Worm (Caenorhabditis elegans) whole organism, L1 larva: Measurements from ENCODE around the gene R05D3.3.

ENCODE experiments used
- C34B4.2 ChIP-seq: sonication (generic microtip); optimal IDR thresholded peaks from 2 replicates; lab custom pipeline; 2017; ENCODE audit warnings: mild to moderate bottlenecking, missing genetic modification characterization, missing compliant biosample characterization
- F16B12.6 ChIP-seq: fragments of 150-350 bp; optimal IDR thresholded peaks from 2 replicates; lab custom pipeline; 2014; ENCODE audit warnings: missing biosample characterization, missing genetic modification characterization
- Y116A8C.19 ChIP-seq: sonication (generic microtip); optimal IDR thresholded peaks from 2 replicates; lab custom pipeline; 2016; ENCODE audit warnings: missing compliant biosample characterization, missing genetic modification characterization, borderline replicate concordance
- alr-1 ChIP-seq: fragments of 200-800 bp; sonication (Bioruptor generic); optimal IDR thresholded peaks from 2 replicates; lab custom pipeline; 2018; ENCODE audit warnings: borderline replicate concordance, mild to moderate bottlenecking, missing genetic modification characterization, missing compliant biosample characterization
- aly-2 ChIP-seq: fragments of 150-350 bp; optimal IDR thresholded peaks from 2 replicates; lab custom pipeline; 2014; ENCODE audit warnings: missing biosample characterization, missing genetic modification characterization
- blmp-1 ChIP-seq: fragments of 150-350 bp; optimal IDR thresholded peaks from 2 replicates; lab custom pipeline; 2014; ENCODE audit warnings: missing biosample characterization, missing genetic modification characterization
- ceh-63 ChIP-seq: fragments of 200-800 bp; sonication (Bioruptor generic); optimal IDR thresholded peaks from 2 replicates; lab custom pipeline; 2018; ENCODE audit warnings: mild to moderate bottlenecking, missing genetic modification characterization, missing compliant biosample characterization
- ceh-8 ChIP-seq: fragments of 200-800 bp; sonication (Bioruptor generic); optimal IDR thresholded peaks from 2 replicates; lab custom pipeline; 2018; ENCODE audit warnings: mild to moderate bottlenecking, missing genetic modification characterization, moderate library complexity, missing compliant biosample characterization
- ceh-82 ChIP-seq, 3 experiments: fragments of 150-350 bp in 1 of 3; sonication (generic microtip) in 2 of 3; optimal IDR thresholded peaks; 2 replicates each; lab custom pipeline; 2014 to 2017; ENCODE audit warnings: missing biosample characterization in 3 of 3, missing genetic modification characterization in 3 of 3
- ces-1 ChIP-seq: fragments of 150-350 bp; optimal IDR thresholded peaks from 2 replicates; lab custom pipeline; 2014; ENCODE audit warnings: missing biosample characterization, missing genetic modification reagents, missing genetic modification characterization
- efl-1 ChIP-seq, 4 experiments: fragments of 150-350 bp; optimal IDR thresholded peaks in 3 of 4; peaks in 1 of 4; 1 replicate in 1 of 4; 2 replicates in 3 of 4; lab custom pipeline; 2014; ENCODE audit warnings: missing biosample characterization in 2 of 4, missing genetic modification characterization in 2 of 4, missing genetic modification reagents in 2 of 4
- efl-3 ChIP-seq: fragments of 200-800 bp; sonication (Bioruptor generic); optimal IDR thresholded peaks from 2 replicates; lab custom pipeline; 2018; ENCODE audit warnings: mild to moderate bottlenecking, missing genetic modification characterization, missing compliant biosample characterization
- elt-2 ChIP-seq: sonication (generic microtip); optimal IDR thresholded peaks from 2 replicates; lab custom pipeline; 2016; ENCODE audit warnings: missing genetic modification characterization, mild to moderate bottlenecking, inconsistent platforms, missing compliant biosample characterization, missing genetic modification reagents
- ets-5 ChIP-seq: fragments of 200-800 bp; sonication (Bioruptor generic); IDR thresholded peaks from 2 replicates; pipeline ENCODE4 v1.3.6; 2022; ENCODE audit warnings: missing genetic modification characterization, missing compliant biosample characterization
- fkh-10 ChIP-seq: sonication (generic microtip); optimal IDR thresholded peaks from 2 replicates; lab custom pipeline; 2017; ENCODE audit warnings: missing biosample characterization, missing genetic modification reagents, missing genetic modification characterization
- fkh-8 ChIP-seq: sonication (generic microtip); optimal IDR thresholded peaks from 2 replicates; lab custom pipeline; 2016; ENCODE audit warnings: mild to moderate bottlenecking, missing genetic modification characterization, missing compliant biosample characterization
- hlh-17 ChIP-seq: fragments of 200-800 bp; sonication (Bioruptor generic); optimal IDR thresholded peaks from 2 replicates; lab custom pipeline; 2018; ENCODE audit warnings: missing genetic modification characterization, mild to moderate bottlenecking, missing compliant biosample characterization, moderate library complexity, borderline replicate concordance
- hlh-4 ChIP-seq: sonication (generic microtip); optimal IDR thresholded peaks from 2 replicates; lab custom pipeline; 2016; ENCODE audit warnings: mild to moderate bottlenecking, missing genetic modification characterization, missing compliant biosample characterization
- irx-1 ChIP-seq: sonication (generic microtip); optimal IDR thresholded peaks from 2 replicates; lab custom pipeline; 2016; ENCODE audit warnings: missing genetic modification characterization, missing compliant biosample characterization
- isw-1 ChIP-seq: fragments of 200-800 bp; sonication (Bioruptor generic); IDR thresholded peaks from 2 replicates; pipeline ENCODE4 v1.3.6; 2022; ENCODE audit warnings: missing genetic modification characterization, missing compliant biosample characterization
- jun-1 ChIP-seq: fragments of 150-350 bp; optimal IDR thresholded peaks from 2 replicates; lab custom pipeline; 2014; ENCODE audit warnings: missing biosample characterization, missing genetic modification reagents, missing genetic modification characterization
- lin-13 ChIP-seq: fragments of 150-350 bp; optimal IDR thresholded peaks from 2 replicates; lab custom pipeline; 2014; ENCODE audit warnings: missing biosample characterization, missing genetic modification reagents, missing genetic modification characterization
- lin-14 ChIP-seq: fragments of 200-800 bp; sonication (Bioruptor generic); optimal IDR thresholded peaks from 2 replicates; lab custom pipeline; 2018; ENCODE audit warnings: mild to moderate bottlenecking, missing genetic modification characterization, moderate library complexity, missing compliant biosample characterization
- lin-15B ChIP-seq: fragments of 150-350 bp; sonication (generic microtip); optimal IDR thresholded peaks from 3 replicates; lab custom pipeline; 2014; ENCODE audit warnings: missing biosample characterization, missing genetic modification characterization
- lin-35 ChIP-seq, 2 experiments: fragments of 150-350 bp; optimal IDR thresholded peaks; 2 replicates each; lab custom pipeline; 2014; ENCODE audit warnings: missing biosample characterization in 2 of 2, missing genetic modification characterization in 2 of 2, missing genetic modification reagents in 2 of 2
- lin-39 ChIP-seq: fragments of 150-350 bp; optimal IDR thresholded peaks from 2 replicates; lab custom pipeline; 2014; ENCODE audit warnings: missing biosample characterization, missing genetic modification reagents, missing genetic modification characterization
- lir-3 ChIP-seq: sonication (generic microtip); optimal IDR thresholded peaks from 2 replicates; lab custom pipeline; 2016; ENCODE audit warnings: mild to moderate bottlenecking, missing genetic modification characterization, moderate library complexity, missing compliant biosample characterization; ENCODE audit not compliant: poor library complexity
- lsy-2 ChIP-seq, 2 experiments: fragments of 150-350 bp; optimal IDR thresholded peaks; 2 replicates each; lab custom pipeline; 2014; ENCODE audit warnings: missing biosample characterization in 2 of 2, missing genetic modification characterization in 2 of 2
- mab-9 ChIP-seq: fragments of 200-800 bp; sonication (Bioruptor generic); IDR thresholded peaks from 2 replicates; pipeline ENCODE4 v1.3.6; 2022; ENCODE audit warnings: missing genetic modification reagents, missing genetic modification characterization, missing compliant biosample characterization
- mdl-1 ChIP-seq, 2 experiments: fragments of 150-350 bp; optimal IDR thresholded peaks; 2 replicates each; lab custom pipeline; 2014 to 2017; ENCODE audit warnings: missing biosample characterization in 2 of 2, missing genetic modification characterization in 2 of 2, inconsistent platforms in 1 of 2
- nhr-20 ChIP-seq: sonication (generic microtip); optimal IDR thresholded peaks from 2 replicates; lab custom pipeline; 2016; ENCODE audit warnings: mild to moderate bottlenecking, missing genetic modification characterization, missing compliant biosample characterization
- nhr-47 ChIP-seq: sonication (generic microtip); optimal IDR thresholded peaks from 2 replicates; lab custom pipeline; 2016; ENCODE audit warnings: mild to moderate bottlenecking, missing genetic modification characterization, moderate library complexity, missing compliant biosample characterization
- nhr-76 ChIP-seq: sonication (generic microtip); optimal IDR thresholded peaks from 2 replicates; lab custom pipeline; 2017; ENCODE audit warnings: missing biosample characterization, missing genetic modification characterization
- nhr-77 ChIP-seq: fragments of 150-350 bp; optimal IDR thresholded peaks from 2 replicates; lab custom pipeline; 2014; ENCODE audit warnings: missing biosample characterization, missing genetic modification characterization
- nhr-85 ChIP-seq: sonication (generic microtip); peaks from one replicate; lab custom pipeline; 2016; ENCODE audit warnings: missing genetic modification characterization, inconsistent platforms, missing compliant biosample characterization
- pag-3 ChIP-seq: sonication (generic microtip); optimal IDR thresholded peaks from 2 replicates; lab custom pipeline; 2017; ENCODE audit warnings: missing genetic modification characterization, mild to moderate bottlenecking, missing compliant biosample characterization, antibody characterized with exemption, borderline replicate concordance; ENCODE audit not compliant: insufficient read depth
- pqm-1 ChIP-seq: sonication (generic microtip); optimal IDR thresholded peaks from 3 replicates; lab custom pipeline; 2017; ENCODE audit warnings: missing biosample characterization, missing genetic modification characterization
- skn-1 ChIP-seq: fragments of 150-350 bp; optimal IDR thresholded peaks from 2 replicates; lab custom pipeline; 2014; ENCODE audit warnings: missing biosample characterization, missing genetic modification characterization
- snpc-4 ChIP-seq: fragments of 150-350 bp; optimal IDR thresholded peaks from 2 replicates; lab custom pipeline; 2014; ENCODE audit warnings: missing biosample characterization, missing genetic modification characterization
- snu-23 ChIP-seq: sonication (generic microtip); optimal IDR thresholded peaks from 2 replicates; lab custom pipeline; 2016; ENCODE audit warnings: missing genetic modification characterization, missing compliant biosample characterization
- sox-4 ChIP-seq: sonication (generic microtip); optimal IDR thresholded peaks from 2 replicates; lab custom pipeline; 2016; ENCODE audit warnings: missing genetic modification characterization, missing compliant biosample characterization
- sptf-1 ChIP-seq: fragments of 150-350 bp; optimal IDR thresholded peaks from 2 replicates; lab custom pipeline; 2014; ENCODE audit warnings: missing biosample characterization, missing genetic modification characterization
- sup-37 ChIP-seq: fragments of 200-800 bp; sonication (Bioruptor generic); optimal IDR thresholded peaks from 2 replicates; lab custom pipeline; 2018; ENCODE audit warnings: mild to moderate bottlenecking, missing genetic modification characterization, missing compliant biosample characterization
- tbx-2 ChIP-seq: sonication (generic microtip); optimal IDR thresholded peaks from 2 replicates; lab custom pipeline; 2016; ENCODE audit warnings: missing genetic modification characterization, missing compliant biosample characterization
- tlp-1 ChIP-seq: fragments of 150-350 bp; optimal IDR thresholded peaks from 2 replicates; lab custom pipeline; 2014; ENCODE audit warnings: missing biosample characterization, missing genetic modification characterization
- unc-130 ChIP-seq: fragments of 150-350 bp; optimal IDR thresholded peaks from 2 replicates; lab custom pipeline; 2017; ENCODE audit warnings: missing biosample characterization, missing genetic modification characterization, inconsistent platforms
- unc-30 ChIP-seq: sonication (generic microtip); optimal IDR thresholded peaks from 2 replicates; lab custom pipeline; 2017; ENCODE audit warnings: missing biosample characterization, missing genetic modification characterization
- unc-98 ChIP-seq: fragments of 200-800 bp; sonication (Bioruptor generic); IDR thresholded peaks from 2 replicates; pipeline ENCODE4 v1.3.6; 2022; ENCODE audit warnings: missing genetic modification characterization, missing compliant biosample characterization
- zag-1 ChIP-seq: fragments of 150-350 bp; optimal IDR thresholded peaks from 2 replicates; lab custom pipeline; 2014; ENCODE audit warnings: missing biosample characterization, missing genetic modification characterization
- zip-4 ChIP-seq: fragments of 200-800 bp; sonication (Bioruptor generic); optimal IDR thresholded peaks from 2 replicates; lab custom pipeline; 2018; ENCODE audit warnings: mild to moderate bottlenecking, missing genetic modification characterization, moderate library complexity, missing compliant biosample characterization
- ztf-11 ChIP-seq, 2 experiments: sonication (generic microtip); optimal IDR thresholded peaks; 2 replicates each; lab custom pipeline; 2016 to 2017; ENCODE audit warnings: missing genetic modification characterization in 2 of 2, missing biosample characterization in 1 of 2, missing compliant biosample characterization in 1 of 2
- ztf-4 ChIP-seq: fragments of 150-350 bp; optimal IDR thresholded peaks from 2 replicates; lab custom pipeline; 2014; ENCODE audit warnings: missing biosample characterization, missing genetic modification characterization

R05D3.3 gene

ce11 chrIII:8356407-8356881, 7.4 kb upstream of the R05D3.3 start (continued):
- TF ChIP-seq hlh-17 (GFP tag; lab: Kevin White, UChicago) (no peak), isw-1 (GFP tag; lab: Robert Waterston, UW) (peak; percentile 17; the same call in 1 of the 2 replicates), blmp-1 (peak; percentile 74), efl-3 (GFP tag; lab: Kevin White, UChicago) (no peak), nhr-77 (tag; lab: Kevin White, UChicago) (peak; percentile 75), lin-15B (tag; lab: Kevin White, UChicago) (peak; percentile 46), sox-4 (tag; lab: Kevin White, UChicago) (no peak), lir-3 (tag; lab: Kevin White, UChicago) (peak; percentile 63), ceh-8 (GFP tag; lab: Kevin White, UChicago) (peak; percentile 10), mab-9 (no peak), aly-2 (tag; lab: Kevin White, UChicago) (peak; percentile 77), sup-37 (GFP tag; lab: Kevin White, UChicago) (no peak), ztf-4 (peak; percentile 69), jun-1 (tag; lab: Kevin White, UChicago) (peak; percentile 50), nhr-85 (tag; lab: Kevin White, UChicago) (peak; percentile 84), ets-5 (GFP tag; lab: Robert Waterston, UW) (no peak), irx-1 (peak; percentile 53), pag-3 (no peak), unc-130 (tag; lab: Kevin White, UChicago) (peak; percentile 42), lin-13 (GFP tag; lab: Kevin White, UChicago) (peak; percentile 56), C34B4.2 (tag; lab: Kevin White, UChicago) (no peak), ceh-63 (GFP tag; lab: Kevin White, UChicago) (no peak), fkh-8 (tag; lab: Kevin White, UChicago) (peak; percentile 80), zag-1 (peak; percentile 3), mdl-1 (tag; optimal IDR thresholded peaks at IDR 0.05; lab: Kevin White, UChicago) (peak in 1 of 2 experiments; percentile 51), F16B12.6 (peak; percentile 16), ztf-11 (tag; optimal IDR thresholded peaks at IDR 0.05; lab: Kevin White, UChicago) (peak in 1 of 2 experiments; percentile 56), fkh-10 (GFP tag; lab: Kevin White, UChicago) (peak; percentile 68), alr-1 (tag; lab: Kevin White, UChicago) (no peak), sptf-1 (tag; lab: Kevin White, UChicago) (no peak), efl-1 (optimal IDR thresholded peaks at IDR 0.05; lab: Kevin White, UChicago) (peak; percentile 72 to 85), efl-1 (GFP tag; optimal IDR thresholded peaks at IDR 0.05 in 1 of 2; lab: Kevin White, UChicago) (peak; percentile 53 to 54), nhr-47 (tag; lab: Kevin White, UChicago) (peak; percentile 69), elt-2 (tag; lab: Kevin White, UChicago) (peak; percentile 2), nhr-76 (tag; lab: Kevin White, UChicago) (no peak), nhr-20 (tag; lab: Kevin White, UChicago) (peak; percentile 88), hlh-4 (no peak), lin-14 (GFP tag; lab: Kevin White, UChicago) (peak; percentile 95), snpc-4 (tag; lab: Kevin White, UChicago) (peak; percentile 26), tbx-2 (tag; lab: Kevin White, UChicago) (peak; percentile 74), ceh-82 (tag; optimal IDR thresholded peaks at IDR 0.05; lab: Kevin White, UChicago) (peak; percentile 15 to 61 (median 54)), lsy-2 (tag; optimal IDR thresholded peaks at IDR 0.05; lab: Kevin White, UChicago) (peak; percentile 74 to 93), snu-23 (GFP tag; lab: Kevin White, UChicago) (peak; percentile 91), tlp-1 (no peak), unc-98 (GFP tag; lab: Robert Waterston, UW) (no peak), lin-35 (GFP tag; optimal IDR thresholded peaks at IDR 0.05; lab: Kevin White, UChicago) (peak; percentile 61 to 80), zip-4 (peak; percentile 10), pqm-1 (tag; lab: Kevin White, UChicago) (no peak), ces-1 (no peak), lin-39 (tag; lab: Kevin White, UChicago) (no peak), unc-30 (tag; lab: Kevin White, UChicago) (no peak), Y116A8C.19 (tag; lab: Kevin White, UChicago) (no peak), skn-1 (peak; percentile 19)
